Fruit fly (Drosophila melanogaster) whole organism, embryonic: ENCODE measurements around the gene dpr3.

Experiments
- CG10366 ChIP-seq: fragments of 200-800 bp; sonication (Bioruptor generic); IDR thresholded peaks from 2 replicates; pipeline ENCODE4 v1.3.6; 2022; ENCODE audit warnings: missing biosample characterization, missing genetic modification characterization
- CG11504 ChIP-seq: fragments of 200-800 bp; sonication (Bioruptor generic); optimal IDR thresholded peaks from 3 replicates; lab custom pipeline; 2019; ENCODE audit warnings: missing biosample characterization, mild to moderate bottlenecking, missing genetic modification characterization, moderate library complexity
- CG11695 ChIP-seq: fragments of 200-800 bp; sonication (Bioruptor generic); IDR thresholded peaks from 3 replicates; pipeline ENCODE4 v1.3.6; 2022; ENCODE audit warnings: missing biosample characterization, missing genetic modification characterization
- CG13123 ChIP-seq: fragments of 200-800 bp; sonication (Bioruptor generic); optimal IDR thresholded peaks from 2 replicates; lab custom pipeline; 2016; ENCODE audit warnings: missing biosample characterization, missing genetic modification characterization
- CG14441 ChIP-seq: fragments of 200-800 bp; sonication (Bioruptor generic); IDR thresholded peaks from 2 replicates; pipeline ENCODE4 v1.3.6; 2022; ENCODE audit warnings: missing biosample characterization, missing genetic modification characterization
- CG14860 ChIP-seq: fragments of 200-800 bp; sonication (Bioruptor generic); IDR thresholded peaks from 3 replicates; pipeline ENCODE4 v1.3.6; 2022; ENCODE audit warnings: missing biosample characterization, missing genetic modification characterization; ENCODE audit not compliant: partially characterized antibody
- CG17568 ChIP-seq: fragments of 200-800 bp; sonication (Bioruptor generic); optimal IDR thresholded peaks from 2 replicates; lab custom pipeline; 2018; ENCODE audit warnings: missing biosample characterization, mild to moderate bottlenecking, missing genetic modification characterization, moderate library complexity
- CG1832 ChIP-seq: fragments of 200-800 bp; sonication (Bioruptor generic); optimal IDR thresholded peaks from 2 replicates; lab custom pipeline; 2017; ENCODE audit warnings: missing biosample characterization, mild to moderate bottlenecking, missing genetic modification characterization, inconsistent platforms
- CG18599 ChIP-seq: fragments of 200-800 bp; sonication (Bioruptor generic); optimal IDR thresholded peaks from 3 replicates; lab custom pipeline; 2017; ENCODE audit warnings: missing biosample characterization, missing genetic modification characterization, mild to moderate bottlenecking, moderate library complexity, missing genetic modification reagents
- CG34224 ChIP-seq: fragments of 200-800 bp; sonication (Bioruptor generic); IDR thresholded peaks from 3 replicates; pipeline ENCODE4 v1.3.6; 2022; ENCODE audit warnings: missing biosample characterization, missing genetic modification characterization; ENCODE audit not compliant: partially characterized antibody
- CG42726 ChIP-seq: fragments of 200-800 bp; sonication (Bioruptor generic); IDR thresholded peaks from 2 replicates; pipeline ENCODE4 v1.3.6; 2022; ENCODE audit warnings: missing biosample characterization, missing genetic modification characterization; ENCODE audit not compliant: partially characterized antibody
- CG4404 ChIP-seq: fragments of 200-800 bp; sonication (Bioruptor generic); IDR thresholded peaks from 2 replicates; pipeline ENCODE4 v1.3.6; 2022; ENCODE audit warnings: missing biosample characterization, missing genetic modification characterization
- CG4424 ChIP-seq: fragments of 200-800 bp; sonication (Bioruptor generic); optimal IDR thresholded peaks from 3 replicates; lab custom pipeline; 2016; ENCODE audit warnings: missing biosample characterization, missing genetic modification characterization
- CG5245 ChIP-seq: fragments of 200-800 bp; sonication (Bioruptor generic); optimal IDR thresholded peaks from 3 replicates; lab custom pipeline; 2016; ENCODE audit warnings: missing biosample characterization, missing genetic modification characterization
- CG6683 ChIP-seq: fragments of 200-800 bp; sonication (Bioruptor generic); optimal IDR thresholded peaks from 2 replicates; lab custom pipeline; 2017; ENCODE audit warnings: missing biosample characterization, mild to moderate bottlenecking, missing genetic modification characterization, missing genetic modification reagents
- CG7372 ChIP-seq: fragments of 200-800 bp; sonication (Bioruptor generic); IDR thresholded peaks from 2 replicates; pipeline ENCODE4 v1.3.6; 2022; ENCODE audit warnings: missing biosample characterization, missing genetic modification characterization
- CG7839 ChIP-seq: fragments of 200-800 bp; sonication (Bioruptor generic); optimal IDR thresholded peaks from 3 replicates; lab custom pipeline; 2018; ENCODE audit warnings: missing biosample characterization, mild to moderate bottlenecking, missing genetic modification characterization, moderate library complexity
- CHES-1-like ChIP-seq: fragments of 200-800 bp; sonication (Bioruptor generic); optimal IDR thresholded peaks from 2 replicates; lab custom pipeline; 2016; ENCODE audit warnings: missing biosample characterization, missing genetic modification characterization
- Camta ChIP-seq: fragments of 200-800 bp; sonication (Bioruptor generic); optimal IDR thresholded peaks from 2 replicates; lab custom pipeline; 2016; ENCODE audit warnings: missing biosample characterization, missing genetic modification characterization
- Deaf1 ChIP-seq: fragments of 200-800 bp; optimal IDR thresholded peaks from 3 replicates; lab custom pipeline; 2019; ENCODE audit warnings: missing biosample characterization, mild to moderate bottlenecking, missing genetic modification characterization, moderate library complexity
- Ets65A ChIP-seq: fragments of 200-800 bp; sonication (Bioruptor generic); peaks from one replicate; lab custom pipeline; 2016; ENCODE audit warnings: missing biosample characterization, missing genetic modification characterization
- Kr ChIP-seq: fragments of 200-800 bp; sonication (Bioruptor generic); optimal IDR thresholded peaks from 2 replicates; lab custom pipeline; 2017; ENCODE audit warnings: missing biosample characterization, mild to moderate bottlenecking, missing genetic modification characterization
- Six4 ChIP-seq: fragments of 200-800 bp; sonication (Bioruptor generic); optimal IDR thresholded peaks from 2 replicates; lab custom pipeline; 2016; ENCODE audit warnings: missing biosample characterization, missing genetic modification characterization
- Sox100B ChIP-seq: fragments of 200-800 bp; sonication (Bioruptor generic); optimal IDR thresholded peaks from 3 replicates; lab custom pipeline; 2018; ENCODE audit warnings: missing biosample characterization, mild to moderate bottlenecking, missing genetic modification characterization
- Spps ChIP-seq: fragments of 200-800 bp; sonication (Bioruptor generic); optimal IDR thresholded peaks from 2 replicates; lab custom pipeline; 2018; ENCODE audit warnings: missing biosample characterization, mild to moderate bottlenecking, missing genetic modification characterization
- Sry-β ChIP-seq: fragments of 200-800 bp; sonication (Bioruptor generic); optimal IDR thresholded peaks from 2 replicates; lab custom pipeline; 2018; ENCODE audit warnings: missing biosample characterization, mild to moderate bottlenecking, missing genetic modification characterization, moderate library complexity
- TFAM ChIP-seq: fragments of 200-800 bp; sonication (Bioruptor generic); optimal IDR thresholded peaks from 2 replicates; lab custom pipeline; 2017; ENCODE audit warnings: missing biosample characterization, missing genetic modification characterization, inconsistent platforms
- ara ChIP-seq: fragments of 200-800 bp; sonication (Bioruptor generic); IDR thresholded peaks from 2 replicates; pipeline ENCODE4 v1.3.6; 2022; ENCODE audit warnings: missing biosample characterization, missing genetic modification characterization
- bab2 ChIP-seq: fragments of 200-800 bp; sonication (Bioruptor generic); optimal IDR thresholded peaks from 2 replicates; lab custom pipeline; 2016; ENCODE audit warnings: missing biosample characterization, missing genetic modification characterization
- bcd ChIP-seq: fragments of 200-800 bp; sonication (Bioruptor generic); optimal IDR thresholded peaks from 2 replicates; lab custom pipeline; 2017; ENCODE audit warnings: missing biosample characterization, mild to moderate bottlenecking, missing genetic modification characterization
- bsh ChIP-seq, 2 experiments: fragments of 200-800 bp; sonication (Bioruptor generic); optimal IDR thresholded peaks; 2 replicates each; lab custom pipeline; 2017 to 2018; ENCODE audit warnings: mild to moderate bottlenecking in 2 of 2, missing biosample characterization in 2 of 2, missing genetic modification characterization in 2 of 2, moderate library complexity in 1 of 2
- ci ChIP-seq: fragments of 200-800 bp; sonication (Bioruptor generic); IDR thresholded peaks from 3 replicates; pipeline ENCODE4 v1.3.6; 2022; ENCODE audit warnings: missing biosample characterization, missing genetic modification characterization
- exex ChIP-seq: fragments of 200-800 bp; sonication (Bioruptor generic); optimal IDR thresholded peaks from 4 replicates; lab custom pipeline; 2018; ENCODE audit warnings: missing biosample characterization, mild to moderate bottlenecking, missing genetic modification characterization, moderate library complexity
- fd96Cb ChIP-seq: fragments of 200-800 bp; sonication (Bioruptor generic); optimal IDR thresholded peaks from 2 replicates; lab custom pipeline; 2018; ENCODE audit warnings: missing biosample characterization, mild to moderate bottlenecking, missing genetic modification characterization, moderate library complexity
- gce ChIP-seq: fragments of 200-800 bp; sonication (Bioruptor generic); IDR thresholded peaks from 3 replicates; pipeline ENCODE4 v1.3.6; 2022; ENCODE audit warnings: missing biosample characterization, missing genetic modification characterization
- klu ChIP-seq: fragments of 200-800 bp; sonication (Bioruptor generic); IDR thresholded peaks from 2 replicates; pipeline ENCODE4 v1.3.6; 2022; ENCODE audit warnings: missing biosample characterization, missing genetic modification characterization
- lab ChIP-seq: fragments of 200-800 bp; sonication (Bioruptor generic); optimal IDR thresholded peaks from 3 replicates; lab custom pipeline; 2017; ENCODE audit warnings: missing biosample characterization, missing genetic modification characterization, mild to moderate bottlenecking, moderate library complexity, missing genetic modification reagents
- mam ChIP-seq: fragments of 200-800 bp; sonication (Bioruptor generic); optimal IDR thresholded peaks from 3 replicates; lab custom pipeline; 2016; ENCODE audit warnings: missing biosample characterization, missing genetic modification characterization
- prd ChIP-seq, 3 experiments: fragments of >200 bp in 2 of 3; fragments of 200-800 bp in 1 of 3; sonication (Bioruptor generic) in 1 of 3; optimal IDR thresholded peaks in 2 of 3; IDR thresholded peaks in 1 of 3; 2 replicates in 2 of 3; 3 replicates in 1 of 3; pipeline versions ENCODE4 v1.3.6 to Lab custom; 2017 to 2022; ENCODE audit warnings: missing biosample characterization in 1 of 3, missing genetic modification characterization in 1 of 3
- pros ChIP-seq: fragments of 200-800 bp; sonication (Bioruptor generic); optimal IDR thresholded peaks from 3 replicates; lab custom pipeline; 2019; ENCODE audit warnings: missing biosample characterization, mild to moderate bottlenecking, missing genetic modification characterization, moderate library complexity
- rib ChIP-seq: fragments of 200-800 bp; sonication (Bioruptor generic); IDR thresholded peaks from 2 replicates; pipeline ENCODE4 v1.3.6; 2022; ENCODE audit warnings: missing biosample characterization, missing genetic modification characterization
- scrt ChIP-seq: fragments of 200-800 bp; sonication (Bioruptor generic); optimal IDR thresholded peaks from 2 replicates; lab custom pipeline; 2018; ENCODE audit warnings: missing biosample characterization, mild to moderate bottlenecking, missing genetic modification characterization, moderate library complexity
- sens ChIP-seq: fragments of 200-800 bp; sonication (Bioruptor generic); peaks from one replicate; lab custom pipeline; 2016; ENCODE audit warnings: missing biosample characterization, missing genetic modification characterization
- slbo ChIP-seq: fragments of 200-800 bp; sonication (Bioruptor generic); IDR thresholded peaks from 2 replicates; pipeline ENCODE4 v1.3.6; 2022; ENCODE audit warnings: missing biosample characterization, missing genetic modification characterization
- stc ChIP-seq: fragments of 200-800 bp; sonication (Bioruptor generic); IDR thresholded peaks from 2 replicates; pipeline ENCODE4 v1.3.6; 2022; ENCODE audit warnings: missing biosample characterization, missing genetic modification characterization
- stwl ChIP-seq: fragments of 200-800 bp; sonication (Bioruptor generic); optimal IDR thresholded peaks from 3 replicates; lab custom pipeline; 2018; ENCODE audit warnings: missing biosample characterization, mild to moderate bottlenecking, missing genetic modification characterization, moderate library complexity
- trem ChIP-seq: fragments of 200-800 bp; optimal IDR thresholded peaks from 3 replicates; lab custom pipeline; 2019; ENCODE audit warnings: missing biosample characterization, mild to moderate bottlenecking, missing genetic modification characterization, moderate library complexity
- twi ChIP-seq: fragments of 200-800 bp; optimal IDR thresholded peaks from 2 replicates; lab custom pipeline; 2019; ENCODE audit warnings: missing biosample characterization, mild to moderate bottlenecking, missing genetic modification characterization, moderate library complexity
- tx ChIP-seq: fragments of 200-800 bp; sonication (Bioruptor generic); optimal IDR thresholded peaks from 2 replicates; lab custom pipeline; 2016; ENCODE audit warnings: missing biosample characterization, missing genetic modification characterization
- zen2 ChIP-seq: fragments of 200-800 bp; sonication (Bioruptor generic); IDR thresholded peaks from 3 replicates; pipeline ENCODE4 v1.3.6; 2022; ENCODE audit warnings: missing biosample characterization, missing genetic modification characterization; ENCODE audit not compliant: partially characterized antibody

dpr3 gene

dm6 chr2L:2013836-2014434 is 95.7 kb downstream of the dpr3 start (continued):
- TF ChIP-seq CG17568 (GFP tag; lab: Kevin White, UChicago) (no peak), zen2 (GFP tag; lab: Robert Waterston, UW) (no peak), CG6683 (GFP tag; lab: Kevin White, UChicago) (no peak), sens (GFP tag; lab: Kevin White, UChicago) (peak; percentile 30), trem (tag; lab: Kevin White, UChicago) (no peak), Sry-β (GFP tag; lab: Kevin White, UChicago) (no peak), Deaf1 (tag; lab: Kevin White, UChicago) (no peak), CG14441 (GFP tag; lab: Robert Waterston, UW) (no peak), bab2 (GFP tag; lab: Kevin White, UChicago) (no peak), CG1832 (GFP tag; lab: Kevin White, UChicago) (peak; percentile 75), twi (tag; lab: Kevin White, UChicago) (peak; percentile 88), CG42726 (GFP tag; lab: Robert Waterston, UW) (no peak), stwl (tag; lab: Kevin White, UChicago) (no peak), stc (GFP tag; lab: Robert Waterston, UW) (no peak), slbo (GFP tag; lab: Robert Waterston, UW) (no peak), TFAM (no peak), CG13123 (GFP tag; lab: Kevin White, UChicago) (no peak), gce (GFP tag; lab: Robert Waterston, UW) (no peak), fd96Cb (tag; lab: Kevin White, UChicago) (no peak), CG4424 (GFP tag; lab: Kevin White, UChicago) (no peak), ara (no peak), Kr (GFP tag; lab: Kevin White, UChicago) (no peak), CG18599 (GFP tag; lab: Kevin White, UChicago) (peak; percentile 6), CG34224 (GFP tag; lab: Robert Waterston, UW) (no peak), scrt (GFP tag; lab: Kevin White, UChicago) (no peak), CG14860 (GFP tag; lab: Robert Waterston, UW) (no peak), CHES-1-like (GFP tag; lab: Kevin White, UChicago) (no peak), Six4 (no peak), CG11695 (no peak), bsh (GFP tag; optimal IDR thresholded peaks at IDR 0.05; lab: Kevin White, UChicago) (no peak), CG5245 (GFP tag; lab: Kevin White, UChicago) (no peak), exex (no peak), rib (GFP tag; lab: Robert Waterston, UW) (no peak), klu (GFP tag; lab: Robert Waterston, UW) (no peak), CG11504 (tag; lab: Kevin White, UChicago) (no peak), mam (GFP tag; lab: Kevin White, UChicago) (no peak), Spps (tag; lab: Kevin White, UChicago) (no peak), CG7372 (no peak), prd (optimal IDR thresholded peaks at IDR 0.05; lab: Kevin White, UChicago) (no peak), prd (GFP tag; IDR thresholded peaks at IDR 0.05; lab: Robert Waterston, UW) (peak; percentile 38; the same call in 1 of the 3 replicates), CG7839 (tag; lab: Kevin White, UChicago) (no peak), pros (GFP tag; lab: Kevin White, UChicago) (peak; percentile 51), bcd (GFP tag; lab: Kevin White, UChicago) (no peak), ci (no peak), Sox100B (no peak), tx (GFP tag; lab: Kevin White, UChicago) (no peak), CG4404 (no peak), lab (GFP tag; lab: Kevin White, UChicago) (peak; percentile 16), Ets65A (GFP tag; lab: Kevin White, UChicago) (no peak), Camta (GFP tag; lab: Kevin White, UChicago) (no peak), CG10366 (GFP tag; lab: Robert Waterston, UW) (no peak)
